Worm (Caenorhabditis elegans) whole organism, young adult: Measurements from ENCODE around the gene R07B7.9.

Experiments used
- B0261.1 ChIP-seq: sonication (generic microtip); optimal IDR thresholded peaks from 2 replicates; lab custom pipeline; 2016; ENCODE audit warnings: mild to moderate bottlenecking, missing genetic modification characterization, moderate library complexity, missing compliant biosample characterization
- C06A6.2 ChIP-seq: fragments of 200-800 bp; sonication (Bioruptor generic); conservative IDR thresholded peaks from 2 replicates; pipeline ENCODE4 v1.3.6; 2022; ENCODE audit warnings: missing genetic modification characterization, missing compliant biosample characterization
- F23B12.7 ChIP-seq: sonication (generic microtip); optimal IDR thresholded peaks from 2 replicates; lab custom pipeline; 2017; ENCODE audit warnings: missing genetic modification characterization, mild to moderate bottlenecking, missing compliant biosample characterization, antibody characterized with exemption, moderate library complexity; ENCODE audit not compliant: insufficient read depth
- F33H1.4 ChIP-seq: fragments of 200-800 bp; sonication (Bioruptor generic); IDR thresholded peaks from 2 replicates; pipeline ENCODE4 v1.3.6; 2022; ENCODE audit warnings: missing genetic modification reagents, missing genetic modification characterization, missing compliant biosample characterization
- F39B2.1 ChIP-seq: fragments of 200-800 bp; sonication (Bioruptor generic); IDR thresholded peaks from 2 replicates; pipeline ENCODE4 v1.3.6; 2022; ENCODE audit warnings: missing genetic modification reagents, missing genetic modification characterization, missing compliant biosample characterization
- F52B5.7 ChIP-seq: sonication (generic microtip); optimal IDR thresholded peaks from 2 replicates; lab custom pipeline; 2016; ENCODE audit warnings: mild to moderate bottlenecking, missing genetic modification characterization, missing compliant biosample characterization
- F57C9.4 ChIP-seq: sonication (generic microtip); optimal IDR thresholded peaks from 2 replicates; lab custom pipeline; 2017; ENCODE audit warnings: mild to moderate bottlenecking, missing genetic modification characterization, missing compliant biosample characterization
- Y56A3A.18 ChIP-seq: fragments of 200-800 bp; sonication (Bioruptor generic); IDR thresholded peaks from 2 replicates; pipeline ENCODE4 v1.3.6; 2022; ENCODE audit warnings: missing genetic modification reagents, missing genetic modification characterization, missing compliant biosample characterization
- aptf-2 ChIP-seq: fragments of 200-800 bp; sonication (Bioruptor generic); conservative IDR thresholded peaks from 2 replicates; pipeline ENCODE4 v1.3.6; 2022; ENCODE audit warnings: missing genetic modification reagents, missing genetic modification characterization, missing compliant biosample characterization
- athp-1 ChIP-seq: sonication (generic microtip); optimal IDR thresholded peaks from 2 replicates; lab custom pipeline; 2017; ENCODE audit warnings: mild to moderate bottlenecking, missing genetic modification characterization, missing compliant biosample characterization
- attf-3 ChIP-seq: fragments of 200-800 bp; sonication (Bioruptor generic); conservative IDR thresholded peaks from 2 replicates; pipeline ENCODE4 v1.3.6; 2022; ENCODE audit warnings: missing genetic modification reagents, missing genetic modification characterization, missing compliant biosample characterization
- attf-5 ChIP-seq: fragments of 200-800 bp; sonication (Bioruptor generic); optimal IDR thresholded peaks from 2 replicates; lab custom pipeline; 2018; ENCODE audit warnings: mild to moderate bottlenecking, missing genetic modification characterization, missing compliant biosample characterization
- cebp-1 ChIP-seq, 2 experiments: fragments of 200-800 bp in 1 of 2; sonication (Bioruptor generic) in 1 of 2; sonication (generic microtip) in 1 of 2; IDR thresholded peaks in 1 of 2; optimal IDR thresholded peaks in 1 of 2; 2 replicates each; pipeline versions ENCODE4 v1.3.6 to Lab custom; 2017 to 2022; ENCODE audit warnings: missing compliant biosample characterization in 2 of 2, missing genetic modification characterization in 2 of 2, mild to moderate bottlenecking in 1 of 2, missing genetic modification reagents in 1 of 2, moderate library complexity in 1 of 2
- ceh-58 ChIP-seq: fragments of 200-800 bp; sonication (Bioruptor generic); IDR thresholded peaks from 2 replicates; pipeline ENCODE4 v1.3.6; 2022; ENCODE audit warnings: missing genetic modification characterization, missing compliant biosample characterization
- dpff-1 ChIP-seq: sonication (generic microtip); optimal IDR thresholded peaks from 2 replicates; lab custom pipeline; 2017; ENCODE audit warnings: mild to moderate bottlenecking, missing genetic modification characterization, missing compliant biosample characterization
- efl-1 ChIP-seq: fragments of 150-350 bp; optimal IDR thresholded peaks from 2 replicates; lab custom pipeline; 2014; ENCODE audit warnings: missing biosample characterization, missing genetic modification reagents, missing genetic modification characterization
- egl-18 ChIP-seq: fragments of 200-800 bp; sonication (Bioruptor generic); IDR thresholded peaks from 2 replicates; pipeline ENCODE4 v1.3.6; 2022; ENCODE audit warnings: missing genetic modification reagents, missing genetic modification characterization, missing compliant biosample characterization
- egrh-3 ChIP-seq: fragments of 200-800 bp; sonication (Bioruptor generic); IDR thresholded peaks from 2 replicates; pipeline ENCODE4 v1.3.6; 2022; ENCODE audit warnings: missing genetic modification reagents, missing genetic modification characterization, missing compliant biosample characterization
- ekl-4 ChIP-seq: fragments of 200-800 bp; sonication (Bioruptor generic); IDR thresholded peaks from 2 replicates; pipeline ENCODE4 v1.3.6; 2022; ENCODE audit warnings: missing genetic modification reagents, missing genetic modification characterization, missing compliant biosample characterization
- hmg-1.2 ChIP-seq: fragments of 200-800 bp; sonication (Bioruptor generic); IDR thresholded peaks from 2 replicates; pipeline ENCODE4 v1.3.6; 2022; ENCODE audit warnings: missing genetic modification reagents, missing genetic modification characterization, missing compliant biosample characterization
- lin-26 ChIP-seq: fragments of 200-800 bp; sonication (Bioruptor generic); IDR thresholded peaks from 2 replicates; pipeline ENCODE4 v1.3.6; 2022; ENCODE audit warnings: missing genetic modification reagents, missing genetic modification characterization, missing compliant biosample characterization
- madf-10 ChIP-seq: sonication (generic microtip); optimal IDR thresholded peaks from 2 replicates; lab custom pipeline; 2016; ENCODE audit warnings: mild to moderate bottlenecking, missing genetic modification characterization, missing compliant biosample characterization
- nhr-27 ChIP-seq: fragments of 200-800 bp; sonication (Bioruptor generic); optimal IDR thresholded peaks from 2 replicates; lab custom pipeline; 2018; ENCODE audit warnings: mild to moderate bottlenecking, missing genetic modification characterization, moderate library complexity, missing compliant biosample characterization
- nhr-80 ChIP-seq: sonication (generic microtip); optimal IDR thresholded peaks from 2 replicates; lab custom pipeline; 2016; ENCODE audit warnings: missing genetic modification characterization, missing compliant biosample characterization
- pha-4 ChIP-seq: fragments of 150-350 bp; sonication (generic microtip); optimal IDR thresholded peaks from 2 replicates; lab custom pipeline; 2014; ENCODE audit warnings: missing biosample characterization, missing genetic modification reagents, missing genetic modification characterization
- rcor-1 ChIP-seq: fragments of 200-800 bp; sonication (Bioruptor generic); IDR thresholded peaks from 2 replicates; pipeline ENCODE4 v1.3.6; 2022; ENCODE audit warnings: missing genetic modification reagents, missing genetic modification characterization, missing compliant biosample characterization
- sdz-38 ChIP-seq: sonication (generic microtip); optimal IDR thresholded peaks from 2 replicates; lab custom pipeline; 2016; ENCODE audit warnings: missing genotype, missing genetic modification characterization, missing compliant biosample characterization
- snpc-1.1 ChIP-seq: sonication (generic microtip); optimal IDR thresholded peaks from 2 replicates; lab custom pipeline; 2017; ENCODE audit warnings: missing genetic modification characterization, mild to moderate bottlenecking, missing compliant biosample characterization, antibody characterized with exemption, moderate library complexity, missing genotype, missing genetic modification reagents; ENCODE audit not compliant: insufficient read depth
- tbp1 ChIP-seq: fragments of 200-800 bp; sonication (Bioruptor generic); optimal IDR thresholded peaks from 2 replicates; lab custom pipeline; 2018; ENCODE audit warnings: mild to moderate bottlenecking, missing genetic modification characterization, missing compliant biosample characterization
- unc-130 ChIP-seq: sonication (generic microtip); optimal IDR thresholded peaks from 2 replicates; lab custom pipeline; 2016; ENCODE audit warnings: missing genetic modification reagents, missing genetic modification characterization, missing compliant biosample characterization
- ztf-25 ChIP-seq: fragments of 200-800 bp; sonication (Bioruptor generic); IDR thresholded peaks from 2 replicates; pipeline ENCODE4 v1.3.6; 2022; ENCODE audit warnings: missing genetic modification reagents, missing genetic modification characterization, missing compliant biosample characterization
- ztf-6 ChIP-seq: fragments of 200-800 bp; sonication (Bioruptor generic); IDR thresholded peaks from 2 replicates; pipeline ENCODE4 v1.3.6; 2022; ENCODE audit warnings: missing genetic modification reagents, missing genetic modification characterization, missing compliant biosample characterization

The R07B7.9 gene

ce11 chrV:12084216-12084615 is 4.0 kb upstream of the R07B7.9 start, which contains the start of gene R07B7.8:
Gene R07B7.8 (minus strand): TSS chrV:12084316.
- TF ChIP-seq ceh-58 (no peak), nhr-27 (tag; lab: Kevin White, UChicago) (no peak), cebp-1 (GFP tag; IDR thresholded peaks at IDR 0.05; lab: Robert Waterston, UW) (no peak), cebp-1 (tag; optimal IDR thresholded peaks at IDR 0.05; lab: Kevin White, UChicago) (no peak), C06A6.2 (GFP tag; lab: Robert Waterston, UW) (no peak), F52B5.7 (tag; lab: Kevin White, UChicago) (no peak), madf-10 (no peak), sdz-38 (tag; lab: Kevin White, UChicago) (no peak), attf-3 (no peak), tbp1 (GFP tag; lab: Kevin White, UChicago) (no peak), hmg-1.2 (GFP tag; lab: Robert Waterston, UW) (no peak), ztf-6 (GFP tag; lab: Robert Waterston, UW) (no peak), F39B2.1 (GFP tag; lab: Robert Waterston, UW) (no peak)

ce11 chrV:12082932-12083331 is 2.8 kb upstream of the R07B7.9 start, which contains the start of gene R07B7.10:
Gene R07B7.10 (plus strand): TSS chrV:12083216.
- TF ChIP-seq hmg-1.2 (GFP tag; lab: Robert Waterston, UW): peak; percentile 75; the same call in 1 of the 2 replicates
- TF ChIP-seq egrh-3 (GFP tag; lab: Robert Waterston, UW): no peak
- no peak for TF ChIP-seq C06A6.2 (GFP tag; lab: Robert Waterston, UW)

- TF ChIP-seq aptf-2 (GFP tag; lab: Robert Waterston, UW) (no peak), lin-26 (GFP tag; lab: Robert Waterston, UW) (no peak), pha-4 (tag; lab: Kevin White, UChicago) (no peak), egl-18 (no peak), Y56A3A.18 (no peak), F23B12.7 (tag; lab: Kevin White, UChicago) (peak; percentile 37), dpff-1 (tag; lab: Kevin White, UChicago) (no peak), ztf-25 (GFP tag; lab: Robert Waterston, UW) (no peak), nhr-80 (peak; percentile 75), efl-1 (GFP tag; lab: Kevin White, UChicago) (no peak), unc-130 (GFP tag; lab: Kevin White, UChicago) (no peak), ztf-6 (GFP tag; lab: Robert Waterston, UW) (no peak), F57C9.4 (tag; lab: Kevin White, UChicago) (no peak), athp-1 (tag; lab: Kevin White, UChicago) (no peak)
These were observed 4.2 kb downstream of the R07B7.9 start for ce11 chrV:12075983-12076382.

ce11 chrV:12074886-12075285 is 5.3 kb downstream of the R07B7.9 start, which contains the start of gene R07B7.6:
Gene R07B7.6 (minus strand): TSS chrV:12074986.
- no peak for TF ChIP-seq F33H1.4 (GFP tag; lab: Robert Waterston, UW)
- no peak for TF ChIP-seq attf-5 (GFP tag; lab: Kevin White, UChicago)
- TF ChIP-seq F57C9.4 (tag; lab: Kevin White, UChicago): no peak
- no peak for TF ChIP-seq rcor-1 (GFP tag; lab: Robert Waterston, UW)
- TF ChIP-seq snpc-1.1 (tag; lab: Kevin White, UChicago): no peak
- TF ChIP-seq F23B12.7 (tag; lab: Kevin White, UChicago): no peak
- TF ChIP-seq ekl-4: no peak
- TF ChIP-seq B0261.1 (tag; lab: Kevin White, UChicago): no peak
